Worm (Caenorhabditis elegans): ENCODE data around the gene srlf-35.

DNA sequence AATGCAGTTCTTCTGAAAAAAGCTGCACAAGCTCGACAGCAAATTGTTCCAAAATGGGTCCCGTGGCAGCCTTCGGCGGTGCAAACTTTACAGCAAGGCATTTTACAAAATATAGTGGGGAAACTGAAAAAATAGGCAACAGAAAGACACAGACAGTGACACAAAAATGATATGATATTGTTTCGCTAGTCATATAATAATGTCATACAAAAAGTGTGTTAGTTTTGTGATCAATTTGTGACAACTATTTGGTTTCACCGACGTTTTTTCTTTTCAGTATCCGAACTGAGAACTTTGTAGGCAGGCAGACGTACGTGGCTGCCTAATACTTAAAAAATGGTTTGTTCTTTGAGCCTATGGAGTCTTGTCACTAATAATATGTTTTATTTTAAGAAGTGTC is 15.6 kb downstream of the srlf-35 start, which contains the start of gene nhr-210:
- TF ChIP-seq T20F7.1 (GFP tag; optimal IDR thresholded peaks at IDR 0.05) (no peak), R02D3.7 (tag; optimal IDR thresholded peaks at IDR 0.05) (no peak)
